Fruit fly (Drosophila melanogaster) whole organism, prepupa: ENCODE measurements around the gene CG13676.

Experiments
- CG10631 ChIP-seq: fragments of 200-800 bp; sonication (Bioruptor generic); optimal IDR thresholded peaks from 2 replicates; lab custom pipeline; 2016; ENCODE audit warnings: missing biosample characterization, missing genetic modification characterization
- CG1621 ChIP-seq: fragments of 200-800 bp; sonication (Bioruptor generic); optimal IDR thresholded peaks from 3 replicates; lab custom pipeline; 2018; ENCODE audit warnings: missing biosample characterization, mild to moderate bottlenecking, missing genetic modification characterization
- CG3032 ChIP-seq: fragments of 200-800 bp; optimal IDR thresholded peaks from 2 replicates; lab custom pipeline; 2019; ENCODE audit warnings: missing biosample characterization, mild to moderate bottlenecking, missing genetic modification characterization, moderate library complexity
- CG34406 ChIP-seq: fragments of 200-800 bp; sonication (Bioruptor generic); optimal IDR thresholded peaks from 3 replicates; lab custom pipeline; 2016; ENCODE audit warnings: missing biosample characterization, missing genetic modification characterization
- CG6163 ChIP-seq: fragments of 200-800 bp; sonication (Bioruptor generic); IDR thresholded peaks from 3 replicates; pipeline ENCODE4 v1.3.6; 2022; ENCODE audit warnings: missing biosample characterization, missing genetic modification characterization
- CG6276 ChIP-seq: fragments of 200-800 bp; sonication (Bioruptor generic); optimal IDR thresholded peaks from 2 replicates; lab custom pipeline; 2017; ENCODE audit warnings: missing biosample characterization, mild to moderate bottlenecking, missing genetic modification characterization
- Sox102F ChIP-seq: fragments of 200-800 bp; sonication (Bioruptor generic); optimal IDR thresholded peaks from 2 replicates; lab custom pipeline; 2016; ENCODE audit warnings: missing biosample characterization, mild to moderate bottlenecking, missing genetic modification characterization
- dac ChIP-seq: fragments of 200-800 bp; sonication (Bioruptor generic); optimal IDR thresholded peaks from 2 replicates; lab custom pipeline; 2017; ENCODE audit warnings: missing biosample characterization, mild to moderate bottlenecking, missing genetic modification characterization

DNA sequence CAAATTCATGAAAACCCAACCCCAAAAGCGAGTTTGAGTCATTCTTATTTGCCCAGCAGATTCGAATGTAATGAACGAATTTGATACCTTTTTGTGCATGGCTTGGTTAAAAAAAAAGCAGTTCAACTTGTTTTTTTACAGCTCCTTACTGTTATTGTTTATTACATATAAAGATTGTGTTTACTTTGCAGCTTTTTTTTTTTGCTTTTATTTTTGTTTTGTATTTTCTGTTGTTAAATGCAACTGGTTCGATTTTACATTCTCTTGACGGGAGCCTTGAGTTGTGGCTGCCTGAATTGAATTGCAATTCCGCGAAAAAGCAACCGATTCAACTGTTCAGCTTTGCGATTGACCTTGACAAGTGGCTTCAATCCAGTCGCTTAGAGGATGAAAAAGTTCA, 2.9 kb upstream of the CG13676 start:
- TF ChIP-seq CG6163 (GFP tag; lab: Robert Waterston, UW) (no peak; the same call in 2 of the 3 replicates), Sox102F (GFP tag; lab: Kevin White, UChicago) (no peak), CG34406 (GFP tag; lab: Kevin White, UChicago) (no peak), CG10631 (GFP tag; lab: Kevin White, UChicago) (no peak), CG3032 (tag; lab: Kevin White, UChicago) (no peak), CG1621 (tag; lab: Kevin White, UChicago) (no peak), CG6276 (GFP tag; lab: Kevin White, UChicago) (no peak), dac (no peak)
